Worm (Caenorhabditis elegans) whole organism, late embryonic: ENCODE measurements around the gene T21B6.3.

Experiments
- ahr-1 ChIP-seq: sonication (generic microtip); optimal IDR thresholded peaks from 2 replicates; lab custom pipeline; 2016; ENCODE audit warnings: missing genetic modification characterization, missing compliant biosample characterization
- ceh-14 ChIP-seq: sonication (generic microtip); optimal IDR thresholded peaks from 2 replicates; lab custom pipeline; 2016; ENCODE audit warnings: missing genotype, missing genetic modification characterization, missing compliant biosample characterization
- sox-4 ChIP-seq: sonication (generic microtip); optimal IDR thresholded peaks from 2 replicates; lab custom pipeline; 2017; ENCODE audit warnings: mild to moderate bottlenecking, missing genetic modification characterization, inconsistent platforms, missing compliant biosample characterization

ce11 chrX:10933308-10934014 is 15.3 kb downstream of the T21B6.3 start:
- TF ChIP-seq ahr-1 (tag; lab: Kevin White, UChicago) (no peak), sox-4 (tag; lab: Kevin White, UChicago) (no peak), ceh-14 (no peak)
